Worm (Caenorhabditis elegans) whole organism, dauer: ENCODE results near the gene ins-8.
"Not testable (repeated sequence)": the region's sequence is repeated elsewhere in the genome, so short reads cannot be mapped to it uniquely, and the experiment has no call there.

Experiments used
- unc-62 ChIP-seq: sonication (generic microtip); optimal IDR thresholded peaks from 2 replicates; lab custom pipeline; 2017; ENCODE audit warnings: missing biosample characterization, missing genetic modification reagents, missing genetic modification characterization

Gene ins-8

ce11 chrIV:9692874-9693273 lies 12.1 kb upstream of the ins-8 start, which contains the start of gene twk-9:
twk-9 (plus strand) TSS chrIV:9693174.
- TF ChIP-seq unc-62 = no peak

ce11 chrIV:9690644-9691043 lies 9.9 kb upstream of the ins-8 start, which contains the start of gene sdz-36:
sdz-36 (plus strand) TSS chrIV:9690944.
- TF ChIP-seq unc-62 = no peak

DNA sequence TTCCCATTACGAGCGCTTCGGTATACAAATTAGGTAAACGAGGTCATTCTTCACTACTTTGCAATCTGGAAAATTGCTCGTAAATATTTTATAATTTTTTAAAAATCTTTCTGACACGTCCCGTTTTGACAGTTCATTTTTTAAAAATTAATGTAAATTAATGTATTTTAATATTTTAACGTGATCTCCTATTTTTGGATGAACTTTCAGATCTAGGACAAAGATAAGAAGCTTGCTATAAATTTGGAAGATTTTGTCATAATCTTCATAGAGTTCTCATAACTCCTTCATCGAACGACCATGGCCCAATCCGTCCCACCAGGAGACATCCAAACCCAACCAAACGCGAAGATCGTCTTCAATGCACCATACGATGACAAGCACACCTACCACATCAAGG lies 8.0 kb upstream of the ins-8 start, which contains the start of gene msp-76:
Gene msp-76 (plus strand): TSS at position 301 of the 400 bp plus-strand sequence.
- TF ChIP-seq unc-62 = not testable (repeated sequence)

DNA sequence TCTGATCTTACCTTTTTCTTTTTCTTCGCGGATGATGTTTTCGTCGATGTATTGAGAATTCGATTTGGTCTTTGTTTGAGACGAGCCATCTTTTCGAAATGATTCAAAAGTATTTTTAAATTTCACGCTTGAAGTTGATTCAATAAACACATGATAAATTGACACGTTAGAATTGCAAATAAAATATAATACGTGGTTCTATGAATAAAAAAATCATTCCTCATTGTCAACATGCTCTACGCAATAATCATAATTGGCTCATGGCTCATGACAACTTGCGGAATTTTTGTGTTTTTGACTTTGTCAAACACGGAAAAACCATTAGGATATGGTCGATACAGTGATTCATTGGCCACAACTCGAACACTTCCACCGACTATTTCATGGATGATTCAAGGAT lies 2.7 kb upstream of the ins-8 start, which contains the start of the genes htas-1 and ZK1251.3:
Gene htas-1 (minus strand): TSS at position 101 of the 400 bp plus-strand sequence.
Gene ZK1251.3 (plus strand): TSS at position 226 of the 400 bp plus-strand sequence.
- TF ChIP-seq unc-62 = no peak

DNA sequence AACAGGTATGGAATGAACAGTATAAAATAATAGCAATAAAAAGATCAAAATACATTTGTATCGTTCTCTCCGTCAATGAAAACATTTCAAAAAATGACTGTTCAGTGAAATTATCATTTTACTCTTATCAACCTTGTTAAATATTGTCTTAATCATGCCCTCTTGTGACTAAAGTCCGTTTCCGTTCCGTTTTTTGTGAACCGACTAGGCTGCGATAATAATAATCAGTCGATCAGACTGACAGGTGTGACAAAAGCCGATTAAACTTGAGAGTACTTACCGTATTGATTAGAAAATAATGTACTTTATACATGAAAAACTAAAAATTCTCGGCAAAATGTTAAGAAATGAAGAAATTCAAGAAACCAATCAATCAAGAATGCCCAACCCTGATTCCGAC lies 1.8 kb upstream of the ins-8 start, which contains the start of gene ins-7:
Gene ins-7 (minus strand): TSS at position 332 of the 400 bp plus-strand sequence.
- no peak for TF ChIP-seq unc-62

- no peak for TF ChIP-seq unc-62
Observed at ce11 chrIV:9679296-9679695, 1.4 kb downstream of the ins-8 start.

ce11 chrIV:9678007-9678406 lies 2.7 kb downstream of the ins-8 start:
- TF ChIP-seq unc-62 = no peak

DNA sequence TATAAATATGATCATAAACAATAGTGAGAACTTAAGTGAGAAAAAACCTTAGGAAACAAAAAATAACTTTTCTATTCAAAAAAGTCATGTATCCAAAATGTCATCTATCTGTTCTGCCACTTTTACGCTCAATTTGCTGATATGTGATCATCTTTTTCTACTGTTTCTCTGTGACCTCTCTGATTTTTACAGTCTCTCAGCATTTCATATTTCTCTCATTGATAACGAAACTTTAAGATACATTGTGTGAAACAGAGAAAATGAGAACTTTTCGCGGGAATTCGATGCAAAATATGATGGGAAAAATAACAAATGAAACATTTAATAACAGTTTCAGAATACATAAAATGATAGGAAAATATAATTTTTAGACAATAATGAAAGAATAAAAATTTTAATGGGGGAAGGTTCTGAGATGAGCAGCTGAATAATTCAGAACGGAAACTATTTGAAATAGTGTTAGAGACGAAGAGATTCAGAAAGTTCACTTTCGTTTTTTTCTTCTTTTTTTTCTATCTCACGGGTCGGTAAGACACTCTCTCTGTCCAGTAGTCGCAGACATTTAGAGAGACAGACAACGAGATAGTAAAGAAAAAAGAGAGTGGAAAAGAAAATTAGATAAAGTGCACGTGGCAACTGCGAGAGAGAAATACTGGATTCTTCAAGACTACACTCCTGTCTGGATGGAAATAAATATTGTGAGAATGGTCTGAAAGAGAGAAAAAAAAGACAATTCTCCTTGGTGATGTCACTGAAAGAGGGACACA lies 3.3 kb downstream of the ins-8 start:
- TF ChIP-seq unc-62 = no peak

DNA sequence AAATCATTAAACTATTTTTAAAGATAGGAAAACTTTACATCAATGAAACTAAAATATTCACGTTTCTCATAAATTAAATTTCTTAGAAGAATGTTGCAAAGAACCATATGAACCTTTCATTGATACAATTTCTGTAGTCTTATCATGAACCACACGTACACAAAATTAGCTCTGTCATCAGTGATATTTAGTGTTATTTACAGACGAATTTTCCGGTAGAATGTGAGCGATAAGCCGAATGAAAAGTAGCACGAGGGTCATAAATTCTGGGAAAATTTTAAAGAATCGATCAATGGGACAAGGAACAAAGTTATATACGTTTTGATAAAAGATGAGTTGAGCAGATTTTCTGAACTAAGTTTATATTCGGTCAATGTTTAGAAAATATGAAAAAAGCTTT lies 4.2 kb downstream of the ins-8 start:
- TF ChIP-seq unc-62 = no peak

ce11 chrIV:9675572-9675971 lies 5.2 kb downstream of the ins-8 start, which contains the start of gene nhr-34:
nhr-34 (minus strand) TSS chrIV:9675672.
- TF ChIP-seq unc-62 = no peak

DNA sequence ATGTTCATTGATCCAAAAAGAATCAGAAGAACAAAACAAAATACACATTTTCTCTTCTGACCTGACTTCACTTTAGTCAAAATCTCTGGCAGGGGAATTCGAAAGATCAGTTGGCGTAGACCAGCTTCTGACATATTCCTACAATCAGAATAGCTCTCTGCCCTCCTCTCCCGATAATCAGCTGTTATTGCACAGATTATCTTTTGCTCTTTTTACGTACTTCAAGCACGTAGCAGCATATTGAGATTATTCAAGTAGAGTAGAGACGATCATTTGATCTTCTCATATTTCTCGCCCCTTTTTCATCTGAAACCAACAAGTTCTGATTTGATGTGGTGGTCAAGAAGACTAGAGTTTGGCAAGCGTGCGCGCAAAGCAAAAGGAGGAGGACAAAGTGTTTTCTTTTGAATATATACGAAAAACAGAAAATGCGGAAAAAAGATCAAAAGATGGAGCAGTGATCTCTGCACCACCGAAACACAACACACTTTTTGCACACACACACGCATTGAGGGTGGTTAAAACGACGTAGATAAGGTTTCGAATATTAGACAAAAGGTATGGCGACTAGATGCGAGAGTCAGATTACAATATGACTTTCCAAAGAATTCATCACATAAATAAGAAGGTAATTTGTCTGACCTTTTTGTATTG lies 6.9 kb downstream of the ins-8 start:
- no peak for TF ChIP-seq unc-62

ce11 chrIV:9673206-9673605 lies 7.5 kb downstream of the ins-8 start:
- TF ChIP-seq unc-62 = no peak

DNA sequence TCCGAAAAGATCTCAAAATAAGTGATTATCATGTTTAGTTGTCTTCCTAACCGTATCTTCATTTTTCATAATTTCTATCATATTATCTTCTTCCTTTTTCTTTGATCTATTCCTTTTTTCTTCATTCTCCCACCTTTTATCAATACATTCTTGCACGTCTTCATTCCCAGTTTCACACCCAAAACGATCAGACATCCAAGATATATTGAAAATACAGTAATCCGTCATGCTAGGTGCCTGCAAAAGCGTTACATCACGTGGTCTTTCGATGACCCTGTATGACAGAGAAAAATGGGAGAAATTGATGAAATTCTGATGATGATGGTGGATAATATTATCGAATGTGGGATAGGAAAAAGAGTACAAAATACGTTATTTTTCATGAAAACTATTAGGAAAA lies 8.3 kb downstream of the ins-8 start:
- no peak for TF ChIP-seq unc-62

DNA sequence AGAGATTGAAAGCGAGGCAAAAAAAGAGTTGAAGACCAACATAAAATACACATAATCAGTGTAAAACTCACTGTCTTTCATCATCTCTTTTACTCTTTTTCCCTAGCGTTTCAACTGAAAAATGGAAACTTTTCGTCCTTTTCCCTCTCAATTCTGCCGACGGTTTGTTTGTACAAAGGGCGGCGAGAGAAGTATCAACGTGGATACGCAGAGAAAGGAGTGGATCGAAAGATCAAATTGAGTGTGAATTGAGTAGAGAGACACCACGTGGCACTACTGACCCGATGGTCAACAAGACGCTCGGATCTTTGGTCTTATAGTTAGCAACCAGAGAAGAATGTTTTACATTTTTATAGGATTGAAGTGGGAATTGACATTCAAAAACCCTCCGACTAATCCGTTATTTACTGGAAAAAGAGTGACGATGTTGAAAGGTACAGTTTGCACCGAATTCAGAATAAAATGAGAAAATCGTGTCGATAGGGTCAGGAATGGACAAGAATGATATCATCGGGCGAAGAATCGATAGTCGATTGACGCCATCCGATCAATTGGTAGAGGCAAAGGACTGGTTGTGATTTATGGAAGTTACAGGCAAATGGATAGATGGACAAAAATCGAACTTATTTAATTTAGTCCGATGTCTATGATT lies 9.6 kb downstream of the ins-8 start:
- no peak for TF ChIP-seq unc-62

DNA sequence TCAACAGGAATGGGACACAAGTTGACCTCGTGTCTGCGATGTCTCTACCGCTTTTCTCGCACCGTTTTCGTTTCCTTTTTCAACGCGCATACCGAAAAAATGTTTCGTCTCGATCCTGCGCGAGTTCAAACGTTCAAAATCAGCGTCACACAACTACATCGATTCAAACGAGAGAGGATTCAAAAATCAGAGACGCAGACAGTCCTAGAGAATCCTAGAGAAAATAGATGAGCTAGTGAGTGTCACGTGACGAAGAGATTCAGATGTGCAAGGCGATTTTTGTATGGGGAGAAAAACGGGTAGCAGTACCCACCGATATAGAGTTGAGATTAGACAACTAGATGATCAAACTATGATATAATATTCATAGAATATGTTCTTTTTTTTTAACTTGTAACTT lies 10.8 kb downstream of the ins-8 start:
- no peak for TF ChIP-seq unc-62

DNA sequence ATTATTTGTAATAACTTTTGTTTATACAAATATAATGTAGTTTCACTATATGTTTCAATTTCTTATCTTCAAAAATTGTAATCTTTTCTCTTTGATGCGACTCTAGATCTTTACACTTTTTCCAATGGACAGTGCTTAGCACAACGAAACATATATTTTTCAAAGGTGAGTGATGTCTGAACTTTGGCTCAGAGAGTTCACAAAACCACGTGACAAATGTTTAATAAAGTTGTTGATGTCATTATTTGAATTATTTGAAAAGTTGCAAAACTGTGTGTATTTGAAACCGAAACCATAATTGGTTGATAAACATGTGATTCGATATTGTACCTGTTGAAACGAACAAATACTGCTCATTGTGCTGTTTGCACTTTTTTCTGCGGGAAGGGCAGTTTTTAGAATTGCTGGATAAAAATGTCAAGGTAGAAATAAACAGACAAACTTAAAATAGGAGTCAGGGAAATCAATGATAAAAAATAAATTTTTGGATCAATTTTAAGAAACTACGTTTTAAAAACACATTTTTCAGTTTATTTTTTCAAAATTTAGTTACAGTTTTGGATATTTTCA lies 12.6 kb downstream of the ins-8 start:
- TF ChIP-seq unc-62 = no peak

ce11 chrIV:9667084-9667483 lies 13.7 kb downstream of the ins-8 start:
- TF ChIP-seq unc-62 = no peak
